Worm (Caenorhabditis elegans): ENCODE results near the gene C27D8.3.

Gene C27D8.3

ce11 chrIV:12689709-12690142 is 21.8 kb downstream of the C27D8.3 start (continued):
- no peak for TF ChIP-seq daf-8 (GFP tag; IDR thresholded peaks at IDR 0.05)
- TF ChIP-seq ama-1 (optimal IDR thresholded peaks at IDR 0.05) = no peak
- no peak for TF ChIP-seq arid-1 (GFP tag; conservative IDR thresholded peaks at IDR 0.05)
- no peak for TF ChIP-seq unc-39 (tag; optimal IDR thresholded peaks at IDR 0.05)
- peak; percentile 88 for TF ChIP-seq nhr-28 (tag; optimal IDR thresholded peaks at IDR 0.05)
- TF ChIP-seq nhr-77 (tag; optimal IDR thresholded peaks at IDR 0.05) = peak; percentile 61

ce11 chrIV:12689292-12689691 is 22.3 kb downstream of the C27D8.3 start:
- TF ChIP-seq F26F4.8 (GFP tag; conservative IDR thresholded peaks at IDR 0.05) = no peak
- no peak for TF ChIP-seq hlh-30 (tag; optimal IDR thresholded peaks at IDR 0.05; ENCODE audit: insufficient read depth)
- no peak for TF ChIP-seq madf-5 (GFP tag; IDR thresholded peaks at IDR 0.05)
- no peak for TF ChIP-seq lin-29 (GFP tag; IDR thresholded peaks at IDR 0.05)
- no peak for TF ChIP-seq set-16 (GFP tag; IDR thresholded peaks at IDR 0.05)
- no peak for TF ChIP-seq egl-27 (tag; optimal IDR thresholded peaks at IDR 0.05)
- TF ChIP-seq vab-7 (GFP tag; IDR thresholded peaks at IDR 0.05) = no peak

- TF ChIP-seq daf-16 (GFP tag; optimal IDR thresholded peaks at IDR 0.05) = no peak
- TF ChIP-seq daf-16 (tag; optimal IDR thresholded peaks at IDR 0.05) = peak; percentile 46
- TF ChIP-seq ceh-44 (GFP tag; IDR thresholded peaks at IDR 0.05) = no peak
Measured at ce11 chrIV:12688370-12688769, 23.2 kb downstream of the C27D8.3 start, which contains the start of gene T23B5.3. Gene T23B5.3 (plus strand): TSS chrIV:12688670.

ce11 chrIV:12685827-12686226 is 25.7 kb downstream of the C27D8.3 start:
- TF ChIP-seq daf-16 (GFP tag; optimal IDR thresholded peaks at IDR 0.05) = no peak
- TF ChIP-seq daf-16 (tag; optimal IDR thresholded peaks at IDR 0.05) = no peak
- TF ChIP-seq nhr-41 (GFP tag; IDR thresholded peaks at IDR 0.05) = no peak
- no peak for TF ChIP-seq nhr-76 (tag; optimal IDR thresholded peaks at IDR 0.05)
- TF ChIP-seq mes-2 (tag; optimal IDR thresholded peaks at IDR 0.05; ENCODE audit: poor library complexity, severe bottlenecking) = no peak
- no peak for TF ChIP-seq ZK337.2 (GFP tag; IDR thresholded peaks at IDR 0.05)
- no peak for TF ChIP-seq duxl-1 (tag; optimal IDR thresholded peaks at IDR 0.05; ENCODE audit: poor library complexity)
- no peak for TF ChIP-seq pha-4 (GFP tag; IDR thresholded peaks at IDR 0.05)
- TF ChIP-seq pha-4 (tag; optimal IDR thresholded peaks at IDR 0.05) = no peak
- no peak for TF ChIP-seq ceh-32 (tag; optimal IDR thresholded peaks at IDR 0.05; ENCODE audit: poor library complexity)
- no peak for TF ChIP-seq nhr-111 (GFP tag; optimal IDR thresholded peaks at IDR 0.05)
- no peak for TF ChIP-seq dmd-6 (GFP tag; IDR thresholded peaks at IDR 0.05)
- TF ChIP-seq hlh-11 (tag; optimal IDR thresholded peaks at IDR 0.05) = no peak
- TF ChIP-seq F44E2.7 (GFP tag; IDR thresholded peaks at IDR 0.05) = no peak
- no peak for TF ChIP-seq sdz-12 (GFP tag; optimal IDR thresholded peaks at IDR 0.05)

ce11 chrIV:12684826-12685594 is 26.5 kb downstream of the C27D8.3 start:
- TF ChIP-seq arid-1 (GFP tag; conservative IDR thresholded peaks at IDR 0.05) (no peak), nhr-6 (tag; optimal IDR thresholded peaks at IDR 0.05) (no peak), fos-1 (tag; optimal IDR thresholded peaks at IDR 0.05) (no peak), unc-62 (GFP tag; optimal IDR thresholded peaks at IDR 0.05 in 1 of 2) (peak in 1 of 2 experiments; percentile 11), unc-62 (tag; optimal IDR thresholded peaks at IDR 0.05) (no peak), aha-1 (tag) (peak; percentile 16), snpc-1.2 (GFP tag; IDR thresholded peaks at IDR 0.05) (no peak), pqm-1 (tag; optimal IDR thresholded peaks at IDR 0.05) (no peak)

Data from whole organism, L4 larva.